Worm (Caenorhabditis elegans) whole organism, late embryonic: ENCODE data around the gene str-111.

Experiments
- C08G9.2 ChIP-seq: sonication (generic microtip); optimal IDR thresholded peaks from 2 replicates; lab custom pipeline; 2016; ENCODE audit warnings: mild to moderate bottlenecking, missing genetic modification characterization, moderate library complexity, missing compliant biosample characterization
- T23F11.4 ChIP-seq: fragments of 200-800 bp; sonication (Bioruptor generic); optimal IDR thresholded peaks from 2 replicates; lab custom pipeline; 2018; ENCODE audit warnings: mild to moderate bottlenecking, missing genetic modification characterization, missing compliant biosample characterization
- hlh-15 ChIP-seq: sonication (generic microtip); optimal IDR thresholded peaks from 2 replicates; lab custom pipeline; 2016; ENCODE audit warnings: missing genetic modification characterization, missing compliant biosample characterization
- hlh-6 ChIP-seq: sonication (generic microtip); optimal IDR thresholded peaks from 2 replicates; lab custom pipeline; 2016; ENCODE audit warnings: missing genotype, missing genetic modification characterization, missing compliant biosample characterization
- madf-2 ChIP-seq: sonication (generic microtip); optimal IDR thresholded peaks from 2 replicates; lab custom pipeline; 2017; ENCODE audit warnings: missing genetic modification characterization, missing compliant biosample characterization
- mec-3 ChIP-seq: sonication (generic microtip); optimal IDR thresholded peaks from 2 replicates; lab custom pipeline; 2016; ENCODE audit warnings: borderline replicate concordance, missing genetic modification characterization, missing compliant biosample characterization
- nfya-1 ChIP-seq: sonication (generic microtip); optimal IDR thresholded peaks from 2 replicates; lab custom pipeline; 2017; ENCODE audit warnings: missing genetic modification characterization, mild to moderate bottlenecking, missing compliant biosample characterization, antibody characterized with exemption, moderate library complexity
- pqm-1 ChIP-seq: sonication (generic microtip); optimal IDR thresholded peaks from 2 replicates; lab custom pipeline; 2016; ENCODE audit warnings: missing genetic modification characterization, missing compliant biosample characterization
- ref-2 ChIP-seq: sonication (generic microtip); optimal IDR thresholded peaks from 2 replicates; lab custom pipeline; 2016; ENCODE audit warnings: missing genetic modification characterization, missing compliant biosample characterization

Gene str-111

ce11 chrV:16120499-16120898, 48.4 kb downstream of the str-111 start:
- TF ChIP-seq hlh-6 (tag; lab: Kevin White, UChicago) (no peak), hlh-15 (tag; lab: Kevin White, UChicago) (no peak), ref-2 (tag; lab: Kevin White, UChicago) (no peak), C08G9.2 (tag; lab: Kevin White, UChicago) (no peak), nfya-1 (tag; lab: Kevin White, UChicago) (no peak), pqm-1 (tag; lab: Kevin White, UChicago) (no peak)
- TF ChIP-seq, all 69 proteins: peak for 0

- TF ChIP-seq T23F11.4 (GFP tag; lab: Kevin White, UChicago) (no peak), madf-2 (tag; lab: Kevin White, UChicago) (no peak), mec-3 (no peak)
These were observed 50.3 kb downstream of the str-111 start, which contains the start of gene str-103 for ce11 chrV:16118601-16119000. Gene str-103 (minus strand): TSS chrV:16118701.
